Worm (Caenorhabditis elegans) whole organism, L4 larva: ENCODE data around the gene clh-1.

Experiments
- D1046.2 ChIP-seq: fragments of 200-800 bp; sonication (Bioruptor generic); IDR thresholded peaks from 2 replicates; pipeline ENCODE4 v1.3.6; 2022; ENCODE audit warnings: missing genetic modification characterization, missing compliant biosample characterization
- F26F4.8 ChIP-seq: fragments of 200-800 bp; sonication (Bioruptor generic); conservative IDR thresholded peaks from 2 replicates; pipeline ENCODE4 v1.3.6; 2022; ENCODE audit warnings: missing genetic modification characterization, missing compliant biosample characterization
- F37D6.2 ChIP-seq: sonication (generic microtip); optimal IDR thresholded peaks from 2 replicates; lab custom pipeline; 2016; ENCODE audit warnings: mild to moderate bottlenecking, missing genetic modification characterization, missing compliant biosample characterization
- F44E2.7 ChIP-seq: fragments of 200-800 bp; sonication (Bioruptor generic); IDR thresholded peaks from 2 replicates; pipeline ENCODE4 v2.1.2; 2022; ENCODE audit warnings: missing genetic modification characterization, missing compliant biosample characterization
- F49E8.2 ChIP-seq: sonication (generic microtip); optimal IDR thresholded peaks from 2 replicates; lab custom pipeline; 2016; ENCODE audit warnings: missing compliant biosample characterization, mild to moderate bottlenecking, missing genetic modification characterization, borderline replicate concordance
- R02D3.7 ChIP-seq: fragments of 150-350 bp; sonication (generic microtip); optimal IDR thresholded peaks from 3 replicates; lab custom pipeline; 2014; ENCODE audit warnings: missing biosample characterization, missing genetic modification characterization
- T20F7.1 ChIP-seq: fragments of 200-800 bp; sonication (Bioruptor generic); optimal IDR thresholded peaks from 2 replicates; lab custom pipeline; 2018; ENCODE audit warnings: mild to moderate bottlenecking, missing genetic modification characterization, missing compliant biosample characterization
- aha-1 ChIP-seq: fragments of 150-350 bp; peaks from one replicate; lab custom pipeline; 2014; ENCODE audit warnings: missing biosample characterization, missing genetic modification characterization
- attf-4 ChIP-seq: sonication (generic microtip); optimal IDR thresholded peaks from 3 replicates; lab custom pipeline; 2017; ENCODE audit warnings: missing biosample characterization, missing genetic modification characterization
- ceh-32 ChIP-seq: sonication (generic microtip); optimal IDR thresholded peaks from 2 replicates; lab custom pipeline; 2016; ENCODE audit warnings: mild to moderate bottlenecking, missing genetic modification characterization, missing compliant biosample characterization; ENCODE audit not compliant: poor library complexity
- ceh-62 ChIP-seq: sonication (generic microtip); optimal IDR thresholded peaks from 2 replicates; lab custom pipeline; 2017; ENCODE audit warnings: missing biosample characterization, missing genetic modification characterization
- ceh-82 ChIP-seq: sonication (generic microtip); optimal IDR thresholded peaks from 2 replicates; lab custom pipeline; 2017; ENCODE audit warnings: missing biosample characterization, missing genetic modification characterization
- daf-12 ChIP-seq: fragments of 150-350 bp; optimal IDR thresholded peaks from 2 replicates; lab custom pipeline; 2014; ENCODE audit warnings: missing biosample characterization, missing genetic modification reagents, missing genetic modification characterization
- daf-16 ChIP-seq, 3 experiments: sonication (generic microtip); optimal IDR thresholded peaks; 2 replicates each; lab custom pipeline; 2016 to 2017; ENCODE audit warnings: missing genetic modification characterization in 3 of 3, missing genetic modification reagents in 3 of 3, mild to moderate bottlenecking in 2 of 3, missing compliant biosample characterization in 2 of 3, missing biosample characterization in 1 of 3, moderate library complexity in 1 of 3
- daf-8 ChIP-seq: fragments of 200-800 bp; sonication (Bioruptor generic); IDR thresholded peaks from 2 replicates; pipeline ENCODE4 v1.3.6; 2022; ENCODE audit warnings: missing genetic modification characterization, missing compliant biosample characterization
- dmd-6 ChIP-seq: fragments of 200-800 bp; sonication (Bioruptor generic); IDR thresholded peaks from 2 replicates; pipeline ENCODE4 v1.3.6; 2022; ENCODE audit warnings: missing genetic modification reagents, missing genetic modification characterization, missing compliant biosample characterization
- dmd-8 ChIP-seq: fragments of 200-800 bp; sonication (Bioruptor generic); IDR thresholded peaks from 2 replicates; pipeline ENCODE4 v1.3.6; 2022; ENCODE audit warnings: missing genetic modification characterization, missing compliant biosample characterization
- duxl-1 ChIP-seq: sonication (generic microtip); optimal IDR thresholded peaks from 2 replicates; lab custom pipeline; 2016; ENCODE audit warnings: mild to moderate bottlenecking, missing genetic modification characterization, moderate library complexity, missing compliant biosample characterization; ENCODE audit not compliant: poor library complexity
- egl-43 ChIP-seq: fragments of 200-800 bp; sonication (Bioruptor generic); IDR thresholded peaks from 2 replicates; pipeline ENCODE4 v1.3.6; 2022; ENCODE audit warnings: missing genetic modification reagents, missing genetic modification characterization, missing compliant biosample characterization
- fkh-10 ChIP-seq: fragments of 150-350 bp; optimal IDR thresholded peaks from 2 replicates; lab custom pipeline; 2014; ENCODE audit warnings: missing biosample characterization, missing genetic modification reagents, missing genetic modification characterization
- fos-1 ChIP-seq: fragments of 150-350 bp; optimal IDR thresholded peaks from 2 replicates; lab custom pipeline; 2014; ENCODE audit warnings: missing biosample characterization, missing genetic modification characterization
- hlh-11 ChIP-seq: fragments of 200-800 bp; sonication (Bioruptor generic); optimal IDR thresholded peaks from 2 replicates; lab custom pipeline; 2018; ENCODE audit warnings: mild to moderate bottlenecking, missing genetic modification characterization, missing compliant biosample characterization
- hlh-30 ChIP-seq: sonication (generic microtip); optimal IDR thresholded peaks from 2 replicates; lab custom pipeline; 2017; ENCODE audit warnings: antibody characterized with exemption, mild to moderate bottlenecking, missing genetic modification characterization, missing compliant biosample characterization; ENCODE audit not compliant: insufficient read depth
- jun-1 ChIP-seq: fragments of 150-350 bp; optimal IDR thresholded peaks from 2 replicates; lab custom pipeline; 2014; ENCODE audit warnings: missing biosample characterization, missing genetic modification reagents, missing genetic modification characterization
- lin-1 ChIP-seq: fragments of 200-800 bp; sonication (Bioruptor generic); IDR thresholded peaks from 2 replicates; pipeline ENCODE4 v1.3.6; 2022; ENCODE audit warnings: missing genetic modification reagents, missing genetic modification characterization, missing compliant biosample characterization
- lin-39 ChIP-seq: fragments of 150-350 bp; optimal IDR thresholded peaks from 2 replicates; lab custom pipeline; 2014; ENCODE audit warnings: missing biosample characterization, missing genetic modification reagents, missing genetic modification characterization
- lir-3 ChIP-seq: sonication (generic microtip); optimal IDR thresholded peaks from 2 replicates; lab custom pipeline; 2016; ENCODE audit warnings: mild to moderate bottlenecking, missing genetic modification characterization, missing compliant biosample characterization
- lsy-2 ChIP-seq, 2 experiments: fragments of 150-350 bp in 1 of 2; sonication (generic microtip) in 1 of 2; optimal IDR thresholded peaks; 2 replicates each; lab custom pipeline; 2014 to 2017; ENCODE audit warnings: missing biosample characterization in 2 of 2, missing genetic modification characterization in 2 of 2
- mdl-1 ChIP-seq, 2 experiments: fragments of 150-350 bp in 1 of 2; sonication (generic microtip) in 1 of 2; optimal IDR thresholded peaks; 2 replicates each; lab custom pipeline; 2014 to 2017; ENCODE audit warnings: missing biosample characterization in 2 of 2, missing genetic modification characterization in 2 of 2
- mes-2 ChIP-seq: sonication (generic microtip); optimal IDR thresholded peaks from 2 replicates; lab custom pipeline; 2016; ENCODE audit warnings: missing genotype, mild to moderate bottlenecking, missing genetic modification characterization, missing compliant biosample characterization; ENCODE audit not compliant: poor library complexity, severe bottlenecking
- mxl-3 ChIP-seq: fragments of 200-800 bp; sonication (Bioruptor generic); optimal IDR thresholded peaks from 2 replicates; lab custom pipeline; 2018; ENCODE audit warnings: mild to moderate bottlenecking, missing genetic modification characterization, missing compliant biosample characterization
- nhr-10 ChIP-seq: fragments of 150-350 bp; optimal IDR thresholded peaks from 2 replicates; lab custom pipeline; 2014; ENCODE audit warnings: missing biosample characterization, missing genetic modification characterization
- nhr-237 ChIP-seq: sonication (generic microtip); optimal IDR thresholded peaks from 2 replicates; lab custom pipeline; 2017; ENCODE audit warnings: missing biosample characterization, missing genetic modification characterization
- nhr-25 ChIP-seq: sonication (generic microtip); optimal IDR thresholded peaks from 2 replicates; lab custom pipeline; 2017; ENCODE audit warnings: missing genetic modification characterization, mild to moderate bottlenecking, missing compliant biosample characterization, antibody characterized with exemption, moderate library complexity, borderline replicate concordance; ENCODE audit not compliant: insufficient read depth
- nhr-28 ChIP-seq: fragments of 150-350 bp; optimal IDR thresholded peaks from 2 replicates; lab custom pipeline; 2014; ENCODE audit warnings: missing biosample characterization, missing genetic modification characterization
- nhr-41 ChIP-seq: fragments of 200-800 bp; sonication (Bioruptor generic); IDR thresholded peaks from 2 replicates; pipeline ENCODE4 v1.3.6; 2022; ENCODE audit warnings: missing genetic modification reagents, missing genetic modification characterization, missing compliant biosample characterization
- nhr-42 ChIP-seq: fragments of 200-800 bp; sonication (Bioruptor generic); IDR thresholded peaks from 2 replicates; pipeline ENCODE4 v1.3.6; 2022; ENCODE audit warnings: missing genetic modification characterization, missing compliant biosample characterization
- nhr-48 ChIP-seq: sonication (generic microtip); optimal IDR thresholded peaks from 2 replicates; lab custom pipeline; 2016; ENCODE audit warnings: mild to moderate bottlenecking, missing genetic modification characterization, missing compliant biosample characterization
- nhr-77 ChIP-seq: fragments of 150-350 bp; optimal IDR thresholded peaks from 2 replicates; lab custom pipeline; 2014; ENCODE audit warnings: missing biosample characterization, missing genetic modification characterization
- pqm-1 ChIP-seq: sonication (generic microtip); optimal IDR thresholded peaks from 2 replicates; lab custom pipeline; 2017; ENCODE audit warnings: missing biosample characterization, missing genetic modification characterization
- saeg-2 ChIP-seq: fragments of 200-800 bp; sonication (Bioruptor generic); IDR thresholded peaks from 2 replicates; pipeline ENCODE4 v1.3.6; 2022; ENCODE audit warnings: missing genetic modification reagents, missing genetic modification characterization, missing compliant biosample characterization
- skn-1 ChIP-seq: fragments of 150-350 bp; optimal IDR thresholded peaks from 2 replicates; lab custom pipeline; 2014; ENCODE audit warnings: missing biosample characterization, missing genetic modification characterization
- spr-1 ChIP-seq: sonication (generic microtip); optimal IDR thresholded peaks from 2 replicates; lab custom pipeline; 2016; ENCODE audit warnings: mild to moderate bottlenecking, missing genetic modification characterization, missing compliant biosample characterization
- tra-1 ChIP-seq: fragments of 200-800 bp; sonication (Bioruptor generic); IDR thresholded peaks from 2 replicates; pipeline ENCODE4 v1.3.6; 2022; ENCODE audit warnings: missing genetic modification reagents, missing genetic modification characterization, missing compliant biosample characterization
- unc-130 ChIP-seq: sonication (generic microtip); optimal IDR thresholded peaks from 2 replicates; lab custom pipeline; 2016; ENCODE audit warnings: missing genetic modification reagents, missing genetic modification characterization, missing compliant biosample characterization
- unc-39 ChIP-seq: sonication (generic microtip); optimal IDR thresholded peaks from 2 replicates; lab custom pipeline; 2017; ENCODE audit warnings: missing biosample characterization, missing genetic modification characterization
- unc-62 ChIP-seq, 3 experiments: fragments of 150-350 bp in 1 of 3; sonication (generic microtip); optimal IDR thresholded peaks in 2 of 3; peaks in 1 of 3; 1 replicate in 1 of 3; 2 replicates in 2 of 3; lab custom pipeline; 2014 to 2017; ENCODE audit warnings: missing biosample characterization in 3 of 3, missing genetic modification characterization in 3 of 3, missing genetic modification reagents in 3 of 3, missing genotype in 1 of 3
- vab-7 ChIP-seq: fragments of 200-800 bp; sonication (Bioruptor generic); IDR thresholded peaks from 2 replicates; pipeline ENCODE4 v1.3.6; 2022; ENCODE audit warnings: missing genetic modification reagents, missing genetic modification characterization, missing compliant biosample characterization
- zag-1 ChIP-seq: fragments of 150-350 bp; optimal IDR thresholded peaks from 2 replicates; lab custom pipeline; 2014; ENCODE audit warnings: missing biosample characterization, missing genetic modification characterization
- zfp-3 ChIP-seq: fragments of 200-800 bp; sonication (Bioruptor generic); conservative IDR thresholded peaks from 2 replicates; pipeline ENCODE4 v1.3.6; 2022; ENCODE audit warnings: missing genetic modification reagents, missing genetic modification characterization, missing compliant biosample characterization

clh-1 gene

DNA sequence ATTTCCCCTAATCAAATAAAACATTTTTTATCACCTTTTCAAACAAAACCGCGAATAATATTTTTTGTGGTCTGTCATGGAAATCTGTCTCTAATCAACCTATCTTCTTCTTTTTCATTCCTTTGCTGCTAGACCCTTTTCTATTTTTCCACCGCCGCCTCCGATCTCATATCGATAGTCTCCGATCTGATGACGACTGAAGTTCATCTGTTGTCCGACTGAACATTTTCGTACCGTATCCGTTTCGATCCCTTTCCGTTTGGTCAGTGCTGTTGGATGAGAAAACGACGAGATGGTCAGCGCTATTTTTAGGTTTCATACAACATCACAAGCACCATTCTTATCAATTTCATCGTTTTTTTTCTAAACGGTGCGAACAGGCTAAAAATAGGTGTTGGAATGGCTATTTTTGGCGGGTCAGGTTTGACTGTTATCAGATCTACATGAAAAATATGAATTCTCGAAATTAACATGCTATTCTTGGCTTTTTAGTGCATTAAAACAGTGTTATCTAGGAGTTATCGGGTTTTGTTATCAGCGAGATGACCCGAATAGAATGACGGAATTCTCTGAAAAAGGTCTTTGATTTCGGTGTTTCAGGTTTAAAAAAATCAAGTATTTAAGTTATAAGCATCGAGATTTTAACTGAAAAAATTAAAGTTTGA lies 19.6 kb downstream of the clh-1 start (continued):
- TF ChIP-seq lin-1 (no peak), fkh-10 (no peak), nhr-10 (tag; lab: Kevin White, UChicago) (no peak), daf-16 (GFP tag; optimal IDR thresholded peaks at IDR 0.05; lab: Kevin White, UChicago) (no peak), daf-16 (tag; optimal IDR thresholded peaks at IDR 0.05; lab: Kevin White, UChicago) (peak; percentile 3), unc-130 (GFP tag; lab: Kevin White, UChicago) (no peak), nhr-237 (no peak), attf-4 (tag; lab: Kevin White, UChicago) (no peak), R02D3.7 (no peak), F26F4.8 (GFP tag; lab: Robert Waterston, UW) (no peak), skn-1 (tag; lab: Kevin White, UChicago) (no peak), fos-1 (tag; lab: Kevin White, UChicago) (no peak), hlh-30 (tag; lab: Kevin White, UChicago) (peak; percentile 29), pqm-1 (tag; lab: Kevin White, UChicago) (no peak), vab-7 (GFP tag; lab: Robert Waterston, UW) (no peak), daf-12 (no peak), ceh-32 (no peak), F44E2.7 (GFP tag; lab: Robert Waterston, UW) (no peak), mes-2 (tag; lab: Kevin White, UChicago) (no peak), T20F7.1 (GFP tag; lab: Kevin White, UChicago) (no peak), jun-1 (tag; lab: Kevin White, UChicago) (no peak), lsy-2 (tag; optimal IDR thresholded peaks at IDR 0.05; lab: Kevin White, UChicago) (peak in 1 of 2 experiments; percentile 20), F37D6.2 (tag; lab: Kevin White, UChicago) (no peak), nhr-25 (tag; lab: Kevin White, UChicago) (peak; percentile 21), hlh-11 (tag; lab: Kevin White, UChicago) (peak; percentile 83), nhr-48 (tag; lab: Kevin White, UChicago) (peak; percentile 76), lir-3 (tag; lab: Kevin White, UChicago) (no peak), nhr-28 (peak; percentile 85), spr-1 (tag; lab: Kevin White, UChicago) (no peak), mxl-3 (peak; percentile 12), dmd-8 (no peak), daf-8 (GFP tag; lab: Robert Waterston, UW) (no peak), zag-1 (tag; lab: Kevin White, UChicago) (no peak), aha-1 (tag; lab: Kevin White, UChicago) (no peak), lin-39 (tag; lab: Kevin White, UChicago) (no peak), nhr-77 (tag; lab: Kevin White, UChicago) (no peak), saeg-2 (GFP tag; lab: Robert Waterston, UW) (no peak), zfp-3 (GFP tag; lab: Robert Waterston, UW) (no peak), ceh-82 (tag; lab: Kevin White, UChicago) (no peak), nhr-42 (GFP tag; lab: Robert Waterston, UW) (no peak), unc-62 (GFP tag; optimal IDR thresholded peaks at IDR 0.05 in 1 of 2; lab: Kevin White, UChicago) (no peak), unc-62 (tag; optimal IDR thresholded peaks at IDR 0.05; lab: Kevin White, UChicago) (no peak), nhr-41 (GFP tag; lab: Robert Waterston, UW) (no peak), D1046.2 (GFP tag; lab: Robert Waterston, UW) (no peak), ceh-62 (tag; lab: Kevin White, UChicago) (no peak), dmd-6 (GFP tag; lab: Robert Waterston, UW) (peak; percentile 55), F49E8.2 (tag; lab: Kevin White, UChicago) (no peak), tra-1 (peak; percentile 54; the same call in 1 of the 2 replicates), unc-39 (tag; lab: Kevin White, UChicago) (no peak), duxl-1 (tag; lab: Kevin White, UChicago) (no peak), mdl-1 (tag; optimal IDR thresholded peaks at IDR 0.05; lab: Kevin White, UChicago) (peak; percentile 49 to 71), egl-43 (GFP tag; lab: Robert Waterston, UW) (no peak)
